Fruit fly (Drosophila melanogaster) whole organism, embryonic: ENCODE measurements around the gene CG11695.
A peak's percentile ranks its signal among the peaks of the same experiment; 100 is the strongest.

ENCODE experiments used
- Adf1 ChIP-seq: fragments of 200-800 bp; sonication (Bioruptor generic); IDR thresholded peaks from 2 replicates; pipeline ENCODE4 v1.3.6; 2022; ENCODE audit warnings: missing biosample characterization, missing genetic modification characterization
- Blimp-1 ChIP-seq: fragments of 200-800 bp; sonication (Bioruptor generic); optimal IDR thresholded peaks from 3 replicates; lab custom pipeline; 2018; ENCODE audit warnings: missing biosample characterization, missing genetic modification characterization, mild to moderate bottlenecking, moderate library complexity, missing genetic modification reagents
- CG10209 ChIP-seq: fragments of 200-800 bp; sonication (Bioruptor generic); optimal IDR thresholded peaks from 3 replicates; lab custom pipeline; 2017; ENCODE audit warnings: missing biosample characterization, mild to moderate bottlenecking, missing genetic modification characterization, missing genetic modification reagents
- CG10274 ChIP-seq: fragments of 200-800 bp; sonication (Bioruptor generic); optimal IDR thresholded peaks from 3 replicates; lab custom pipeline; 2017; ENCODE audit warnings: missing biosample characterization, mild to moderate bottlenecking, missing genetic modification characterization
- CG11456 ChIP-seq: fragments of 200-800 bp; sonication (Bioruptor generic); IDR thresholded peaks from 3 replicates; pipeline ENCODE4 v1.3.6; 2022; ENCODE audit warnings: missing biosample characterization, missing genetic modification characterization
- CG12299 ChIP-seq: fragments of 200-800 bp; sonication (Bioruptor generic); optimal IDR thresholded peaks from 2 replicates; lab custom pipeline; 2018; ENCODE audit warnings: missing biosample characterization, mild to moderate bottlenecking, missing genetic modification characterization
- CG1233 ChIP-seq: fragments of 200-800 bp; sonication (Bioruptor generic); optimal IDR thresholded peaks from 4 replicates; lab custom pipeline; 2018; ENCODE audit warnings: missing biosample characterization, mild to moderate bottlenecking, missing genetic modification characterization
- CG17361 ChIP-seq: fragments of 200-800 bp; sonication (Bioruptor generic); IDR thresholded peaks from 3 replicates; pipeline ENCODE4 v1.3.6; 2022; ENCODE audit warnings: missing biosample characterization, missing genetic modification characterization
- CG31365 ChIP-seq: fragments of 200-800 bp; sonication (Bioruptor generic); optimal IDR thresholded peaks from 2 replicates; lab custom pipeline; 2018; ENCODE audit warnings: missing biosample characterization, mild to moderate bottlenecking, missing genetic modification characterization
- CG42726 ChIP-seq: fragments of 200-800 bp; sonication (Bioruptor generic); IDR thresholded peaks from 2 replicates; pipeline ENCODE4 v1.3.6; 2022; ENCODE audit warnings: missing biosample characterization, missing genetic modification characterization; ENCODE audit not compliant: partially characterized antibody
- CG4360 ChIP-seq: fragments of 200-800 bp; sonication (Bioruptor generic); IDR thresholded peaks from 2 replicates; pipeline ENCODE4 v1.3.6; 2022; ENCODE audit warnings: missing biosample characterization, missing genetic modification characterization
- CG4424 ChIP-seq: fragments of 200-800 bp; sonication (Bioruptor generic); optimal IDR thresholded peaks from 3 replicates; lab custom pipeline; 2016; ENCODE audit warnings: missing biosample characterization, missing genetic modification characterization
- CG9932 ChIP-seq: fragments of 200-800 bp; sonication (Bioruptor generic); IDR thresholded peaks from 2 replicates; pipeline ENCODE4 v1.3.6; 2022; ENCODE audit warnings: missing biosample characterization, missing genetic modification characterization
- CHES-1-like ChIP-seq: fragments of 200-800 bp; sonication (Bioruptor generic); optimal IDR thresholded peaks from 2 replicates; lab custom pipeline; 2016; ENCODE audit warnings: missing biosample characterization, missing genetic modification characterization
- Dip2 ChIP-seq: fragments of 200-800 bp; sonication (Bioruptor generic); IDR thresholded peaks from 2 replicates; pipeline ENCODE4 v1.3.6; 2022; ENCODE audit warnings: missing biosample characterization, missing genetic modification characterization
- Dip3 ChIP-seq: fragments of 200-800 bp; sonication (Bioruptor generic); optimal IDR thresholded peaks from 3 replicates; lab custom pipeline; 2016; ENCODE audit warnings: missing biosample characterization, missing genetic modification characterization
- E2f2 ChIP-seq: fragments of 200-800 bp; sonication (Bioruptor generic); IDR thresholded peaks from 2 replicates; pipeline ENCODE4 v1.3.6; 2022; ENCODE audit warnings: missing biosample characterization, missing genetic modification characterization
- Eip74EF ChIP-seq, 2 experiments: fragments of 200-800 bp in 1 of 2; fragments of >200 bp in 1 of 2; sonication (Bioruptor generic) in 1 of 2; optimal IDR thresholded peaks; 2 replicates each; lab custom pipeline; 2017 to 2019; ENCODE audit warnings: missing biosample characterization in 2 of 2, missing genetic modification characterization in 2 of 2, mild to moderate bottlenecking in 1 of 2, moderate library complexity in 1 of 2
- Fer2 ChIP-seq: fragments of 200-800 bp; sonication (Bioruptor generic); optimal IDR thresholded peaks from 2 replicates; lab custom pipeline; 2018; ENCODE audit warnings: missing biosample characterization, mild to moderate bottlenecking, missing genetic modification characterization, moderate library complexity
- HLHmδ ChIP-seq: fragments of 200-800 bp; sonication (Bioruptor generic); optimal IDR thresholded peaks from 2 replicates; lab custom pipeline; 2018; ENCODE audit warnings: missing biosample characterization, mild to moderate bottlenecking, missing genetic modification characterization, moderate library complexity
- HmgD ChIP-seq: fragments of 200-800 bp; sonication (Bioruptor generic); optimal IDR thresholded peaks from 3 replicates; lab custom pipeline; 2016; ENCODE audit warnings: missing biosample characterization, missing genetic modification characterization
- HmgZ ChIP-seq: fragments of 200-800 bp; sonication (Bioruptor generic); optimal IDR thresholded peaks from 2 replicates; lab custom pipeline; 2018; ENCODE audit warnings: missing biosample characterization, mild to moderate bottlenecking, missing genetic modification characterization
- Hmx ChIP-seq: fragments of 200-800 bp; sonication (Bioruptor generic); optimal IDR thresholded peaks from 2 replicates; lab custom pipeline; 2016; ENCODE audit warnings: missing biosample characterization, missing genetic modification characterization
- MBD-R2 ChIP-seq: fragments of 200-800 bp; sonication (Bioruptor generic); IDR thresholded peaks from 2 replicates; pipeline ENCODE4 v1.3.6; 2022; ENCODE audit warnings: missing biosample characterization, missing genetic modification characterization
- Mes4 ChIP-seq: fragments of 200-800 bp; sonication (Bioruptor generic); optimal IDR thresholded peaks from 2 replicates; lab custom pipeline; 2016; ENCODE audit warnings: missing biosample characterization, missing genetic modification characterization
- Myb ChIP-seq: fragments of 200-800 bp; sonication (Bioruptor generic); optimal IDR thresholded peaks from 2 replicates; lab custom pipeline; 2016; ENCODE audit warnings: missing biosample characterization, missing genetic modification characterization
- Opbp ChIP-seq: fragments of 200-800 bp; sonication (Bioruptor generic); IDR thresholded peaks from 3 replicates; pipeline ENCODE4 v1.3.6; 2022; ENCODE audit warnings: missing biosample characterization, missing genetic modification characterization; ENCODE audit not compliant: partially characterized antibody
- Pdp1 ChIP-seq, 2 experiments: fragments of 200-800 bp; sonication (Bioruptor generic); optimal IDR thresholded peaks; 3 replicates each; lab custom pipeline; 2016; ENCODE audit warnings: missing biosample characterization in 2 of 2, missing genetic modification characterization in 2 of 2, mild to moderate bottlenecking in 1 of 2, moderate library complexity in 1 of 2
- Rx ChIP-seq: fragments of 200-800 bp; sonication (Bioruptor generic); IDR thresholded peaks from 2 replicates; pipeline ENCODE4 v1.3.6; 2022; ENCODE audit warnings: missing biosample characterization, missing genetic modification characterization
- YL-1 ChIP-seq: fragments of 200-800 bp; sonication (Bioruptor generic); optimal IDR thresholded peaks from 3 replicates; lab custom pipeline; 2017; ENCODE audit warnings: missing biosample characterization, mild to moderate bottlenecking, missing genetic modification characterization
- amos ChIP-seq: fragments of 200-800 bp; sonication (Bioruptor generic); IDR thresholded peaks from 2 replicates; pipeline ENCODE4 v1.3.6; 2022; ENCODE audit warnings: missing biosample characterization, missing genetic modification characterization; ENCODE audit not compliant: partially characterized antibody
- btn ChIP-seq: fragments of 200-800 bp; sonication (Bioruptor generic); optimal IDR thresholded peaks from 2 replicates; lab custom pipeline; 2016; ENCODE audit warnings: missing biosample characterization, missing genetic modification characterization
- cas ChIP-seq: fragments of 200-800 bp; sonication (Bioruptor generic); IDR thresholded peaks from 2 replicates; pipeline ENCODE4 v1.3.6; 2022; ENCODE audit warnings: missing biosample characterization, missing genetic modification characterization
- chinmo ChIP-seq: fragments of 200-800 bp; sonication (Bioruptor generic); IDR thresholded peaks from 4 replicates; pipeline ENCODE4 v1.3.6; 2022; ENCODE audit warnings: missing biosample characterization, missing genetic modification characterization; ENCODE audit not compliant: partially characterized antibody
- crp ChIP-seq, 2 experiments: fragments of 200-800 bp; sonication (Bioruptor generic); optimal IDR thresholded peaks; 2 replicates in 1 of 2; 3 replicates in 1 of 2; lab custom pipeline; 2017; ENCODE audit warnings: missing biosample characterization in 2 of 2, missing genetic modification characterization in 2 of 2, mild to moderate bottlenecking in 1 of 2, moderate library complexity in 1 of 2
- cwo ChIP-seq: fragments of 200-800 bp; sonication (Bioruptor generic); optimal IDR thresholded peaks from 3 replicates; lab custom pipeline; 2017; ENCODE audit warnings: missing biosample characterization, missing genetic modification characterization, mild to moderate bottlenecking, moderate library complexity, missing genetic modification reagents
- dimm ChIP-seq: fragments of 200-800 bp; sonication (Bioruptor generic); IDR thresholded peaks from 2 replicates; pipeline ENCODE4 v1.3.6; 2022; ENCODE audit warnings: missing biosample characterization, missing genetic modification characterization
- dpn ChIP-seq, 2 experiments: fragments of 200-800 bp; sonication (Bioruptor generic); optimal IDR thresholded peaks; 3 replicates each; lab custom pipeline; 2016; ENCODE audit warnings: missing biosample characterization in 2 of 2, missing genetic modification characterization in 2 of 2
- en ChIP-seq: fragments of 200-800 bp; sonication (Bioruptor generic); optimal IDR thresholded peaks from 2 replicates; lab custom pipeline; 2016; ENCODE audit warnings: missing biosample characterization, missing genetic modification characterization
- hkb ChIP-seq, 2 experiments: fragments of 200-800 bp in 1 of 2; fragments of >200 bp in 1 of 2; sonication (Bioruptor generic) in 1 of 2; IDR thresholded peaks in 1 of 2; optimal IDR thresholded peaks in 1 of 2; 2 replicates each; pipeline versions ENCODE4 v1.3.6 to Lab custom; 2017 to 2022; ENCODE audit warnings: missing biosample characterization in 1 of 2, missing genetic modification characterization in 1 of 2
- luna ChIP-seq: fragments of 200-800 bp; sonication (Bioruptor generic); optimal IDR thresholded peaks from 2 replicates; lab custom pipeline; 2016; ENCODE audit warnings: missing biosample characterization, missing genetic modification characterization
- onecut ChIP-seq: fragments of 200-800 bp; sonication (Bioruptor generic); IDR thresholded peaks from 2 replicates; pipeline ENCODE4 v1.3.6; 2022; ENCODE audit warnings: missing biosample characterization, missing genetic modification characterization
- pho ChIP-seq: fragments of 200-800 bp; sonication (Bioruptor generic); optimal IDR thresholded peaks from 2 replicates; lab custom pipeline; 2016; ENCODE audit warnings: missing biosample characterization, missing genetic modification characterization
- psq ChIP-seq: fragments of 200-800 bp; sonication (Bioruptor generic); optimal IDR thresholded peaks from 2 replicates; lab custom pipeline; 2017; ENCODE audit warnings: missing biosample characterization, missing genetic modification characterization
- sens ChIP-seq: fragments of 200-800 bp; sonication (Bioruptor generic); peaks from one replicate; lab custom pipeline; 2016; ENCODE audit warnings: missing biosample characterization, missing genetic modification characterization
- sob ChIP-seq: fragments of 200-800 bp; sonication (Bioruptor generic); IDR thresholded peaks from 2 replicates; pipeline ENCODE4 v1.3.6; 2022; ENCODE audit warnings: missing biosample characterization, missing genetic modification characterization
- usp ChIP-seq: fragments of >200 bp; optimal IDR thresholded peaks from 2 replicates; lab custom pipeline; 2017; ENCODE audit warnings: missing biosample characterization, missing genetic modification characterization

Gene CG11695

dm6 chrX:11559728-11560724 is 16.7 kb upstream of the CG11695 start (continued):
- peak; percentile 76 for TF ChIP-seq Blimp-1 (GFP tag; lab: Kevin White, UChicago)
- no peak for TF ChIP-seq CG42726
- peak; percentile 47 to 48 for TF ChIP-seq Pdp1 (GFP tag; optimal IDR thresholded peaks at IDR 0.05; lab: Kevin White, UChicago)
- TF ChIP-seq CG12299 (tag; lab: Kevin White, UChicago), result peak; percentile 58
- TF ChIP-seq CG4424, result peak; percentile 79
- TF ChIP-seq psq (GFP tag; lab: Kevin White, UChicago), result peak; percentile 41
- no peak for TF ChIP-seq Mes4 (GFP tag; lab: Kevin White, UChicago)
- peak in 1 of 2 experiments; percentile 34 for TF ChIP-seq crp (GFP tag; optimal IDR thresholded peaks at IDR 0.05; lab: Kevin White, UChicago)
- peak; percentile 70 for TF ChIP-seq sob (GFP tag; lab: Robert Waterston, UW)
- no peak for TF ChIP-seq Opbp
- peak; percentile 44; the same call in 1 of the 2 replicates for TF ChIP-seq E2f2
- TF ChIP-seq usp (GFP tag; lab: Kevin White, UChicago), result no peak
- TF ChIP-seq MBD-R2 (GFP tag; lab: Robert Waterston, UW), result no peak
- TF ChIP-seq amos, result no peak
- TF ChIP-seq sens (GFP tag; lab: Kevin White, UChicago), result peak; percentile 91
- peak; percentile 89 for TF ChIP-seq CG10209
- no peak for TF ChIP-seq en (GFP tag; lab: Kevin White, UChicago)
- TF ChIP-seq dpn (GFP tag; optimal IDR thresholded peaks at IDR 0.05; lab: Kevin White, UChicago), result peak; percentile 47 to 83
- no peak for TF ChIP-seq btn (GFP tag; lab: Kevin White, UChicago)
- peak; percentile 86 for TF ChIP-seq cwo (GFP tag; lab: Kevin White, UChicago)
- peak; percentile 20 for TF ChIP-seq Myb
- TF ChIP-seq CG31365 (tag; lab: Kevin White, UChicago), result peak; percentile 33
- TF ChIP-seq dimm (GFP tag; lab: Robert Waterston, UW), result no peak
- peak; percentile 29 for TF ChIP-seq Hmx (GFP tag; lab: Kevin White, UChicago)
- TF ChIP-seq Rx (GFP tag; lab: Robert Waterston, UW), result no peak
- peak; percentile 94 for TF ChIP-seq CG17361 (GFP tag; lab: Robert Waterston, UW)
- TF ChIP-seq CG10274, result peak; percentile 66
- peak; percentile 83 for TF ChIP-seq CG1233 (GFP tag; lab: Kevin White, UChicago)
- no peak for TF ChIP-seq hkb (optimal IDR thresholded peaks at IDR 0.05; lab: Kevin White, UChicago)
- TF ChIP-seq hkb (GFP tag; IDR thresholded peaks at IDR 0.05; lab: Robert Waterston, UW), result peak; percentile 55
- TF ChIP-seq pho (GFP tag; lab: Kevin White, UChicago), result peak; percentile 26
- peak in 1 of 2 experiments; percentile 91 for TF ChIP-seq Eip74EF (GFP tag; optimal IDR thresholded peaks at IDR 0.05; lab: Kevin White, UChicago)
- peak; percentile 32 for TF ChIP-seq onecut (GFP tag; lab: Robert Waterston, UW)
- TF ChIP-seq HLHmδ (GFP tag; lab: Kevin White, UChicago), result no peak
- no peak for TF ChIP-seq Dip2 (GFP tag; lab: Robert Waterston, UW)
- peak; percentile 71 for TF ChIP-seq Adf1 (GFP tag; lab: Robert Waterston, UW)
- TF ChIP-seq Fer2 (tag; lab: Kevin White, UChicago), result peak; percentile 55
- peak; percentile 53 for TF ChIP-seq HmgZ (tag; lab: Kevin White, UChicago)
- no peak for TF ChIP-seq luna
- peak; percentile 20 for TF ChIP-seq CHES-1-like (GFP tag; lab: Kevin White, UChicago)
- TF ChIP-seq CG4360 (GFP tag; lab: Robert Waterston, UW), result no peak
- TF ChIP-seq cas (GFP tag; lab: Robert Waterston, UW), result no peak
- TF ChIP-seq HmgD (GFP tag; lab: Kevin White, UChicago), result no peak
- peak; percentile 39 for TF ChIP-seq YL-1
- peak; percentile 87; the same call in 3 of the 4 replicates for TF ChIP-seq chinmo (GFP tag; lab: Robert Waterston, UW)
- peak; percentile 28 for TF ChIP-seq Dip3 (GFP tag; lab: Kevin White, UChicago)
- 0 out of 3 replicates have a peak, but pooled peaks have one; percentile 28 for TF ChIP-seq CG11456 (GFP tag; lab: Robert Waterston, UW)
- peak; percentile 68 for TF ChIP-seq CG9932
